Worm (Caenorhabditis elegans) whole organism, young adult: Measurements from ENCODE around the gene Y39G8B.10.

ENCODE experiments used
- bed-1 ChIP-seq: fragments of 200-800 bp; sonication (Bioruptor generic); IDR thresholded peaks from 2 replicates; pipeline ENCODE4 v1.3.6; 2022; ENCODE audit warnings: missing genetic modification reagents, missing genetic modification characterization, missing compliant biosample characterization
- bed-2 ChIP-seq: fragments of 200-800 bp; sonication (Bioruptor generic); IDR thresholded peaks from 2 replicates; pipeline ENCODE4 v1.3.6; 2022; ENCODE audit warnings: missing genetic modification reagents, missing genetic modification characterization, missing compliant biosample characterization
- hlh-26 ChIP-seq: fragments of 200-800 bp; sonication (Bioruptor generic); conservative IDR thresholded peaks from 2 replicates; pipeline ENCODE4 v1.3.6; 2022; ENCODE audit warnings: missing genetic modification reagents, missing genetic modification characterization, missing compliant biosample characterization

- TF ChIP-seq bed-1 (GFP tag; lab: Robert Waterston, UW) = no peak
- no peak for TF ChIP-seq hlh-26 (GFP tag; lab: Robert Waterston, UW)
- TF ChIP-seq bed-2 (GFP tag; lab: Robert Waterston, UW) = no peak
These were observed 16.0 kb upstream of the Y39G8B.10 start, which contains the start of gene F01D5.2 for ce11 chrII:13998964-13999363.
